Fruit fly (Drosophila melanogaster) whole organism, embryonic: ENCODE measurements around the gene Rh4.
A peak's percentile ranks its signal among the peaks of the same experiment; 100 is the strongest.

Source experiments
- Ada2b ChIP-seq: fragments of 200-800 bp; sonication (Bioruptor generic); IDR thresholded peaks from 2 replicates; pipeline ENCODE4 v1.3.6; 2022; ENCODE audit warnings: missing biosample characterization, missing genetic modification characterization
- Blimp-1 ChIP-seq: fragments of 200-800 bp; sonication (Bioruptor generic); optimal IDR thresholded peaks from 3 replicates; lab custom pipeline; 2018; ENCODE audit warnings: missing biosample characterization, missing genetic modification characterization, mild to moderate bottlenecking, moderate library complexity, missing genetic modification reagents
- CG10209 ChIP-seq: fragments of 200-800 bp; sonication (Bioruptor generic); optimal IDR thresholded peaks from 3 replicates; lab custom pipeline; 2017; ENCODE audit warnings: missing biosample characterization, mild to moderate bottlenecking, missing genetic modification characterization, missing genetic modification reagents
- CG10431 ChIP-seq: fragments of 200-800 bp; sonication (Bioruptor generic); optimal IDR thresholded peaks from 3 replicates; lab custom pipeline; 2018; ENCODE audit warnings: missing biosample characterization, mild to moderate bottlenecking, missing genetic modification characterization
- CG13775 ChIP-seq: fragments of 200-800 bp; sonication (Bioruptor generic); optimal IDR thresholded peaks from 3 replicates; lab custom pipeline; 2017; ENCODE audit warnings: missing biosample characterization, mild to moderate bottlenecking, missing genetic modification characterization
- CG14441 ChIP-seq: fragments of 200-800 bp; sonication (Bioruptor generic); IDR thresholded peaks from 2 replicates; pipeline ENCODE4 v1.3.6; 2022; ENCODE audit warnings: missing biosample characterization, missing genetic modification characterization
- CG16813 ChIP-seq: fragments of 200-800 bp; sonication (Bioruptor generic); IDR thresholded peaks from 3 replicates; pipeline ENCODE4 v1.3.6; 2022; ENCODE audit warnings: missing biosample characterization, missing genetic modification characterization; ENCODE audit not compliant: partially characterized antibody
- CG18011 ChIP-seq: fragments of 200-800 bp; sonication (Bioruptor generic); optimal IDR thresholded peaks from 2 replicates; lab custom pipeline; 2017; ENCODE audit warnings: missing biosample characterization, missing genetic modification characterization, mild to moderate bottlenecking, moderate library complexity, missing genotype
- CG18619 ChIP-seq: fragments of 200-800 bp; sonication (Bioruptor generic); optimal IDR thresholded peaks from 3 replicates; lab custom pipeline; 2017; ENCODE audit warnings: missing biosample characterization, mild to moderate bottlenecking, missing genetic modification characterization
- CG2120 ChIP-seq: fragments of 200-800 bp; sonication (Bioruptor generic); optimal IDR thresholded peaks from 3 replicates; lab custom pipeline; 2016; ENCODE audit warnings: missing biosample characterization, missing genetic modification characterization
- CG2202 ChIP-seq: fragments of 200-800 bp; sonication (Bioruptor generic); optimal IDR thresholded peaks from 2 replicates; lab custom pipeline; 2018; ENCODE audit warnings: missing biosample characterization, mild to moderate bottlenecking, missing genetic modification characterization
- CG3065 ChIP-seq: fragments of 200-800 bp; sonication (Bioruptor generic); optimal IDR thresholded peaks from 2 replicates; lab custom pipeline; 2016; ENCODE audit warnings: missing biosample characterization, missing genetic modification characterization
- CG3995 ChIP-seq: fragments of 200-800 bp; sonication (Bioruptor generic); optimal IDR thresholded peaks from 3 replicates; lab custom pipeline; 2016; ENCODE audit warnings: missing biosample characterization, missing genetic modification characterization
- CG43689 ChIP-seq: fragments of 200-800 bp; sonication (Bioruptor generic); IDR thresholded peaks from 2 replicates; pipeline ENCODE4 v1.3.6; 2022; ENCODE audit warnings: missing biosample characterization, missing genetic modification characterization
- CG4617 ChIP-seq: fragments of 200-800 bp; sonication (Bioruptor generic); optimal IDR thresholded peaks from 3 replicates; lab custom pipeline; 2016; ENCODE audit warnings: missing biosample characterization, missing genetic modification characterization, borderline replicate concordance
- CG7357 ChIP-seq: fragments of 200-800 bp; sonication (Bioruptor generic); IDR thresholded peaks from 3 replicates; pipeline ENCODE4 v1.3.6; 2022; ENCODE audit warnings: missing biosample characterization, missing genetic modification characterization
- CG7556 ChIP-seq: fragments of 200-800 bp; sonication (Bioruptor generic); optimal IDR thresholded peaks from 2 replicates; lab custom pipeline; 2017; ENCODE audit warnings: missing biosample characterization, mild to moderate bottlenecking, missing genetic modification characterization
- CG8765 ChIP-seq: fragments of 200-800 bp; sonication (Bioruptor generic); IDR thresholded peaks from 2 replicates; pipeline ENCODE4 v1.3.6; 2022; ENCODE audit warnings: missing biosample characterization, missing genetic modification characterization
- Dp ChIP-seq: fragments of 200-800 bp; sonication (Bioruptor generic); optimal IDR thresholded peaks from 2 replicates; lab custom pipeline; 2018; ENCODE audit warnings: missing biosample characterization, mild to moderate bottlenecking, missing genetic modification characterization, moderate library complexity
- E2f1 ChIP-seq: fragments of 200-800 bp; sonication (Bioruptor generic); IDR thresholded peaks from 2 replicates; pipeline ENCODE4 v1.3.6; 2022; ENCODE audit warnings: missing biosample characterization, missing genetic modification characterization
- ERR ChIP-seq: fragments of 200-800 bp; sonication (Bioruptor generic); optimal IDR thresholded peaks from 2 replicates; lab custom pipeline; 2016; ENCODE audit warnings: missing biosample characterization, missing genetic modification characterization
- Eip74EF ChIP-seq, 2 experiments: fragments of 200-800 bp in 1 of 2; fragments of >200 bp in 1 of 2; sonication (Bioruptor generic) in 1 of 2; optimal IDR thresholded peaks; 2 replicates each; lab custom pipeline; 2017 to 2019; ENCODE audit warnings: missing biosample characterization in 2 of 2, missing genetic modification characterization in 2 of 2, mild to moderate bottlenecking in 1 of 2, moderate library complexity in 1 of 2
- Ets65A ChIP-seq: fragments of 200-800 bp; sonication (Bioruptor generic); peaks from one replicate; lab custom pipeline; 2016; ENCODE audit warnings: missing biosample characterization, missing genetic modification characterization
- Fer1 ChIP-seq: fragments of 200-800 bp; sonication (Bioruptor generic); optimal IDR thresholded peaks from 2 replicates; lab custom pipeline; 2017; ENCODE audit warnings: missing biosample characterization, mild to moderate bottlenecking, missing genetic modification characterization
- Fer3 ChIP-seq: fragments of 200-800 bp; sonication (Bioruptor generic); optimal IDR thresholded peaks from 2 replicates; lab custom pipeline; 2018; ENCODE audit warnings: missing biosample characterization, mild to moderate bottlenecking, missing genetic modification characterization, moderate library complexity
- Hmx ChIP-seq: fragments of 200-800 bp; sonication (Bioruptor generic); optimal IDR thresholded peaks from 2 replicates; lab custom pipeline; 2016; ENCODE audit warnings: missing biosample characterization, missing genetic modification characterization
- Lhr ChIP-seq: fragments of 200-800 bp; sonication (Bioruptor generic); optimal IDR thresholded peaks from 3 replicates; lab custom pipeline; 2017; ENCODE audit warnings: mild to moderate bottlenecking, missing biosample characterization, missing genetic modification reagents, missing genetic modification characterization
- MESR4 ChIP-seq: fragments of 200-800 bp; sonication (Bioruptor generic); optimal IDR thresholded peaks from 2 replicates; lab custom pipeline; 2018; ENCODE audit warnings: missing biosample characterization, mild to moderate bottlenecking, missing genetic modification characterization, moderate library complexity
- NC2α ChIP-seq: fragments of 200-800 bp; sonication (Bioruptor generic); optimal IDR thresholded peaks from 2 replicates; lab custom pipeline; 2016; ENCODE audit warnings: missing biosample characterization, missing genetic modification characterization
- NK7.1 ChIP-seq: fragments of 200-800 bp; sonication (Bioruptor generic); optimal IDR thresholded peaks from 3 replicates; lab custom pipeline; 2016; ENCODE audit warnings: missing biosample characterization, missing genetic modification characterization
- ap ChIP-seq: fragments of 200-800 bp; sonication (Bioruptor generic); IDR thresholded peaks from 2 replicates; pipeline ENCODE4 v1.3.6; 2022; ENCODE audit warnings: missing biosample characterization, missing genetic modification characterization
- az2 ChIP-seq: fragments of 200-800 bp; sonication (Bioruptor generic); optimal IDR thresholded peaks from 3 replicates; lab custom pipeline; 2016; ENCODE audit warnings: missing biosample characterization, missing genetic modification characterization
- chn ChIP-seq: fragments of 200-800 bp; sonication (Bioruptor generic); optimal IDR thresholded peaks from 2 replicates; lab custom pipeline; 2016; ENCODE audit warnings: missing biosample characterization, missing genetic modification characterization
- crol ChIP-seq: fragments of 200-800 bp; sonication (Bioruptor generic); IDR thresholded peaks from 2 replicates; pipeline ENCODE4 v1.3.6; 2022; ENCODE audit warnings: missing biosample characterization, missing genetic modification characterization
- dm ChIP-seq: fragments of 200-800 bp; sonication (Bioruptor generic); optimal IDR thresholded peaks from 3 replicates; lab custom pipeline; 2016; ENCODE audit warnings: missing biosample characterization, missing genetic modification characterization
- fru ChIP-seq: fragments of >200 bp; optimal IDR thresholded peaks from 2 replicates; lab custom pipeline; 2017
- gro ChIP-seq: fragments of 200-800 bp; sonication (Bioruptor generic); optimal IDR thresholded peaks from 2 replicates; lab custom pipeline; 2016; ENCODE audit warnings: missing biosample characterization, missing genetic modification characterization
- h ChIP-seq: fragments of >200 bp; optimal IDR thresholded peaks from 2 replicates; lab custom pipeline; 2017
- inv ChIP-seq: fragments of 200-800 bp; sonication (Bioruptor generic); IDR thresholded peaks from 2 replicates; pipeline ENCODE4 v1.3.6; 2022; ENCODE audit warnings: missing biosample characterization, missing genetic modification characterization; ENCODE audit not compliant: partially characterized antibody
- jigr1 ChIP-seq: fragments of 200-800 bp; sonication (Bioruptor generic); IDR thresholded peaks from 3 replicates; pipeline ENCODE4 v1.3.6; 2022; ENCODE audit warnings: missing biosample characterization, missing genetic modification characterization
- jing ChIP-seq: fragments of 200-800 bp; sonication (Bioruptor generic); optimal IDR thresholded peaks from 2 replicates; lab custom pipeline; 2018; ENCODE audit warnings: missing biosample characterization, mild to moderate bottlenecking, missing genetic modification characterization
- onecut ChIP-seq: fragments of 200-800 bp; sonication (Bioruptor generic); IDR thresholded peaks from 2 replicates; pipeline ENCODE4 v1.3.6; 2022; ENCODE audit warnings: missing biosample characterization, missing genetic modification characterization
- pfk ChIP-seq: fragments of 200-800 bp; sonication (Bioruptor generic); optimal IDR thresholded peaks from 2 replicates; lab custom pipeline; 2018; ENCODE audit warnings: missing biosample characterization, mild to moderate bottlenecking, missing genetic modification characterization, moderate library complexity
- pho ChIP-seq: fragments of 200-800 bp; sonication (Bioruptor generic); optimal IDR thresholded peaks from 2 replicates; lab custom pipeline; 2016; ENCODE audit warnings: missing biosample characterization, missing genetic modification characterization
- phol ChIP-seq: fragments of 200-800 bp; sonication (Bioruptor generic); optimal IDR thresholded peaks from 3 replicates; lab custom pipeline; 2018; ENCODE audit warnings: missing biosample characterization, mild to moderate bottlenecking, missing genetic modification characterization, moderate library complexity
- sens ChIP-seq: fragments of 200-800 bp; sonication (Bioruptor generic); peaks from one replicate; lab custom pipeline; 2016; ENCODE audit warnings: missing biosample characterization, missing genetic modification characterization
- slbo ChIP-seq: fragments of 200-800 bp; sonication (Bioruptor generic); IDR thresholded peaks from 2 replicates; pipeline ENCODE4 v1.3.6; 2022; ENCODE audit warnings: missing biosample characterization, missing genetic modification characterization
- ssp ChIP-seq: fragments of 200-800 bp; sonication (Bioruptor generic); IDR thresholded peaks from 2 replicates; pipeline ENCODE4 v1.3.6; 2022; ENCODE audit warnings: missing biosample characterization, missing genetic modification characterization
- stwl ChIP-seq: fragments of 200-800 bp; sonication (Bioruptor generic); optimal IDR thresholded peaks from 3 replicates; lab custom pipeline; 2018; ENCODE audit warnings: missing biosample characterization, mild to moderate bottlenecking, missing genetic modification characterization, moderate library complexity
- tap ChIP-seq: fragments of 200-800 bp; optimal IDR thresholded peaks from 3 replicates; lab custom pipeline; 2019; ENCODE audit warnings: missing biosample characterization, mild to moderate bottlenecking, missing genetic modification characterization, moderate library complexity
- usp ChIP-seq: fragments of >200 bp; optimal IDR thresholded peaks from 2 replicates; lab custom pipeline; 2017; ENCODE audit warnings: missing biosample characterization, missing genetic modification characterization

Gene Rh4

dm6 chr3L:16853533-16854386 is 8.6 kb downstream of the Rh4 start, which contains the start of gene sina (continued):
- TF ChIP-seq E2f1 (GFP tag; lab: Robert Waterston, UW) (no peak), Eip74EF (GFP tag; optimal IDR thresholded peaks at IDR 0.05; lab: Kevin White, UChicago) (peak in 1 of 2 experiments; percentile 6), CG43689 (no peak), Fer1 (GFP tag; lab: Kevin White, UChicago) (peak; percentile 17), CG2120 (GFP tag; lab: Kevin White, UChicago) (peak; percentile 35), CG10209 (GFP tag; lab: Kevin White, UChicago) (no peak), MESR4 (peak; percentile 83), Dp (peak; percentile 80), CG7357 (GFP tag; lab: Robert Waterston, UW) (no peak), stwl (tag; lab: Kevin White, UChicago) (peak; percentile 95), CG16813 (peak; percentile 83), chn (GFP tag; lab: Kevin White, UChicago) (no peak), fru (lab: Kevin White, UChicago) (no peak), CG2202 (no peak), pfk (GFP tag; lab: Kevin White, UChicago) (peak; percentile 23), CG4617 (GFP tag; lab: Kevin White, UChicago) (peak; percentile 63), CG3995 (GFP tag; lab: Kevin White, UChicago) (no peak), Ada2b (GFP tag; lab: Robert Waterston, UW) (no peak), Blimp-1 (GFP tag; lab: Kevin White, UChicago) (no peak), usp (GFP tag; lab: Kevin White, UChicago) (no peak), CG13775 (no peak), az2 (GFP tag; lab: Kevin White, UChicago) (no peak), h (lab: Kevin White, UChicago) (no peak), Ets65A (peak; percentile 84), tap (tag; lab: Kevin White, UChicago) (no peak), Fer3 (tag; lab: Kevin White, UChicago) (no peak), CG18619 (no peak), pho (no peak), CG3065 (GFP tag; lab: Kevin White, UChicago) (no peak), sens (GFP tag; lab: Kevin White, UChicago) (peak; percentile 79), CG10431 (no peak), CG14441 (GFP tag; lab: Robert Waterston, UW) (no peak), inv (GFP tag; lab: Robert Waterston, UW) (peak; percentile 70), onecut (no peak), dm (peak; percentile 10), Hmx (GFP tag; lab: Kevin White, UChicago) (no peak), slbo (peak; percentile 8; the same call in 1 of the 2 replicates), Lhr (GFP tag; lab: Kevin White, UChicago) (peak; percentile 61), jing (GFP tag; lab: Kevin White, UChicago) (no peak), CG8765 (GFP tag; lab: Robert Waterston, UW) (no peak), ap (no peak), CG7556 (GFP tag; lab: Kevin White, UChicago) (no peak), phol (tag; lab: Kevin White, UChicago) (peak; percentile 61), gro (no peak), jigr1 (GFP tag; lab: Robert Waterston, UW) (no peak), crol (no peak), NK7.1 (GFP tag; lab: Kevin White, UChicago) (no peak), ERR (GFP tag; lab: Kevin White, UChicago) (no peak), NC2α (GFP tag; lab: Kevin White, UChicago) (no peak), CG18011 (no peak), ssp (0 out of 2 replicates have a peak, but pooled peaks have one; percentile 26)
